Fruit fly (Drosophila melanogaster): ENCODE data around the gene CG15169.

CG15169 gene

DNA sequence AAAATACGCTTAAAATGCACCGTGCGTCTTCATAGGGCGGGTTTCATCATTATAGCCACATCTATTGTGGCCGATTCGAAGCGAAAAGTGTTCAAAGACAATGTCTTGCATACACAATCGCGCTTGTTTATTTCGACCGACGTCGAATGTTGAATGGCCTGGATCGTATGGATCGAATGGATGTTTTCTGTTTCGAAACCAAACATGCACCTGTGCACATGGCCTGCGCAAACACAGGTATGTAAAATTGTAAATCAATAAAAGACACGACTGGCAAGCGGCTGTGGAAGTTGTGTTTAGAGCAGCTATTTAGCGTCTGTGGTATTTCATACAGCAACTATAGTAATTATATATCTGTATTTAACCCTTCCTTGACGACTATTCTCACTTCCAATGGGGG is 9.3 kb upstream of the CG15169 start (continued):
- TF ChIP-seq gcm (GFP tag; optimal IDR thresholded peaks at IDR 0.05) (no peak), yki (optimal IDR thresholded peaks at IDR 0.05) (no peak), CG14965 (GFP tag; optimal IDR thresholded peaks at IDR 0.05; ENCODE audit: borderline replicate concordance) (no peak), ATbp (GFP tag; optimal IDR thresholded peaks at IDR 0.05) (peak; percentile 40), CG9797 (GFP tag; optimal IDR thresholded peaks at IDR 0.05) (no peak), CG18476 (GFP tag; optimal IDR thresholded peaks at IDR 0.05) (no peak), pita (GFP tag; optimal IDR thresholded peaks at IDR 0.05) (no peak), Hr3 (GFP tag; optimal IDR thresholded peaks at IDR 0.05) (no peak), CG12236 (GFP tag; optimal IDR thresholded peaks at IDR 0.05) (no peak), CG11695 (GFP tag; IDR thresholded peaks at IDR 0.05) (no peak), h (optimal IDR thresholded peaks at IDR 0.05) (no peak), fd102C (GFP tag; optimal IDR thresholded peaks at IDR 0.05) (no peak), CG10543 (GFP tag; optimal IDR thresholded peaks at IDR 0.05) (no peak), CG8281 (tag; optimal IDR thresholded peaks at IDR 0.05) (no peak), zf30C (GFP tag; optimal IDR thresholded peaks at IDR 0.05) (no peak), CG15601 (tag; optimal IDR thresholded peaks at IDR 0.05) (peak; percentile 33), MTF-1 (GFP tag; optimal IDR thresholded peaks at IDR 0.05; ENCODE audit: borderline replicate concordance) (peak; percentile 46), MESR4 (GFP tag; optimal IDR thresholded peaks at IDR 0.05) (no peak), Hey (tag; optimal IDR thresholded peaks at IDR 0.05) (no peak), jumu (GFP tag; optimal IDR thresholded peaks at IDR 0.05) (no peak), CG11723 (GFP tag; optimal IDR thresholded peaks at IDR 0.05) (no peak), CG33557 (GFP tag; optimal IDR thresholded peaks at IDR 0.05) (no peak), gsb-n (tag; optimal IDR thresholded peaks at IDR 0.05) (no peak), Gsc (GFP tag; IDR thresholded peaks at IDR 0.05) (no peak), kni (GFP tag; optimal IDR thresholded peaks at IDR 0.05) (peak; percentile 70), CG2875 (GFP tag; optimal IDR thresholded peaks at IDR 0.05) (peak; percentile 3), sens (GFP tag) (peak; percentile 56), Sry-β (GFP tag; optimal IDR thresholded peaks at IDR 0.05) (peak; percentile 16), CG43689 (GFP tag; IDR thresholded peaks at IDR 0.05) (no peak), CG13775 (GFP tag; optimal IDR thresholded peaks at IDR 0.05) (no peak), knrl (GFP tag; IDR thresholded peaks at IDR 0.05; ENCODE audit: partially characterized antibody) (no peak), NFAT (GFP tag; IDR thresholded peaks at IDR 0.05) (no peak), CG13296 (GFP tag; optimal IDR thresholded peaks at IDR 0.05) (no peak), ato (GFP tag; IDR thresholded peaks at IDR 0.05; ENCODE audit: partially characterized antibody) (no peak), btn (GFP tag; optimal IDR thresholded peaks at IDR 0.05) (no peak), Hmr (GFP tag; optimal IDR thresholded peaks at IDR 0.05) (no peak), CrebB (tag; optimal IDR thresholded peaks at IDR 0.05) (no peak), Kr (GFP tag; optimal IDR thresholded peaks at IDR 0.05) (peak; percentile 42), CG10147 (GFP tag; optimal IDR thresholded peaks at IDR 0.05) (no peak), Fer1 (GFP tag; optimal IDR thresholded peaks at IDR 0.05) (no peak), CG3407 (GFP tag; optimal IDR thresholded peaks at IDR 0.05) (no peak), tap (tag; optimal IDR thresholded peaks at IDR 0.05) (peak; percentile 5), Fer3 (tag; optimal IDR thresholded peaks at IDR 0.05) (no peak), CG17568 (GFP tag; optimal IDR thresholded peaks at IDR 0.05) (peak; percentile 14), amos (GFP tag; IDR thresholded peaks at IDR 0.05; ENCODE audit: partially characterized antibody) (no peak), CG9437 (GFP tag; optimal IDR thresholded peaks at IDR 0.05) (no peak), Side (GFP tag; optimal IDR thresholded peaks at IDR 0.05) (no peak), Dip2 (GFP tag; IDR thresholded peaks at IDR 0.05) (no peak), CG8388 (GFP tag; optimal IDR thresholded peaks at IDR 0.05) (no peak), Blimp-1 (GFP tag; optimal IDR thresholded peaks at IDR 0.05) (peak; percentile 4), CG4707 (GFP tag; optimal IDR thresholded peaks at IDR 0.05) (peak; percentile 45)

Measured in whole organism, embryonic.